Worm (Caenorhabditis elegans): ENCODE data around the gene Y73C8B.9.

Gene Y73C8B.9

DNA sequence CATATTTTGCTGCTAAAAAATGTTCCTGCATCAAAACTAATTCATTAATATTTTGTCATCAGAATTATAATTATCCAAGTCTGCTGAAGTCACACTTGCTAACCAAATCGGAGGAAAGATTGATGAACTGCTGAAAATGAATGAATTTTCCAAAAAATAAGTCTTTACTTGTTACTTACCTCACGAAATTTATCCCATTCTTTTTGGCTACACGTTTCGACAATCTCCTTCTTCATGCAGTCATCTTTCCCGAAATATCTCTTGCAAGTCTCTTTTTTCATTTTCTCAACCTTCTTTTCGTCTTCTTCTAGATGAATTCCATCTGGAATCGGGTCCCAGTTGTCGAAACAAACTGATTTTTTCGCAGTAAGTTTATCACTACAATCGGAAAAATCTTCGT, 35.0 kb upstream of the Y73C8B.9 start:
- TF ChIP-seq fkh-10 (GFP tag; optimal IDR thresholded peaks at IDR 0.05), result no peak
- no peak for TF ChIP-seq nhr-237 (tag; optimal IDR thresholded peaks at IDR 0.05)

DNA sequence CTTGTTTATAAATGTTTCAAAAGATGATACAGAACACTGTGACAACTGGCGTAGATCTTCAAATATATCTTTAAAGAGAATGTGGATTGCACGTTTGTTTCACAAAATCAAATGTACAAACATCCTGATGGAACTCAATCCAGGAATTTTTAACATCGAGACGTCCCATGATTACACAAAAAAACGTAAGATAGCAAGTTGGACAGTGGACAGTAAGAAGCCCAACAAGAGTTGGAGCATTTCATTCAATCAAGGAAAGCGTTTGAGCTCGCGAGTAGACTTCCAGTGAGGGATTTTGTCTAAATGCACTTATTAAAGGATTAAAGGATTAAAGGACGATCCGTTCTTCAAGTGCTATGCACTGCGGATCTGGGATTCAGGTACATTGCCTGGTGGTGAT, 34.1 kb upstream of the Y73C8B.9 start, which contains the start of gene C36C5.12:
Gene C36C5.12, minus strand, starts transcription at position 101 of the 400 bp plus-strand sequence.
- TF ChIP-seq ztf-11 (tag; optimal IDR thresholded peaks at IDR 0.05) (no peak), fkh-10 (GFP tag; optimal IDR thresholded peaks at IDR 0.05) (no peak), ama-1 (optimal IDR thresholded peaks at IDR 0.05) (no peak), lin-39 (tag; optimal IDR thresholded peaks at IDR 0.05) (no peak)

DNA sequence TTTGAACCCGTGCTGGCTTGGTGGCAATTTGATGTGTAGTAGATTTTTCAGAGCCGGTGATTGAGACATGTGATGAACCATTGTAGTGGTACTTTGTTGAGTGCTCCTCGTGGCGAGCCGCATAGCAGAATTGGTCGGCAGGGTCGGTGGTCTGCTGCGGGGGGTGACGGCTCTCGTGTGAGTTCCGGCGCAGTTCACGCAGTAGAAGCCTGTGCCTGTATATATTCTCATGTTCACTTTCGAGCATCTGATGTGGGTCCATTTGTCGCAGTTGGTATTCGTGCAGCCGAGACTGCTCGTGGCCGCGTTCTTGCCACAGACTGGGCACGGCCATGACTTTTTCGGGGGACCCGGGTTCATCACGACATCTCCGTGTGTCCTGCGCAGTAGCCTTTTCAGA, 31.1 kb upstream of the Y73C8B.9 start:
- no peak for TF ChIP-seq nhr-67 (tag; optimal IDR thresholded peaks at IDR 0.05)
- TF ChIP-seq nhr-28 (tag; optimal IDR thresholded peaks at IDR 0.05), result no peak
- no peak for TF ChIP-seq elt-3 (tag; optimal IDR thresholded peaks at IDR 0.05)
- no peak for TF ChIP-seq elt-1 (tag; optimal IDR thresholded peaks at IDR 0.05)
- TF ChIP-seq tbx-2 (tag; optimal IDR thresholded peaks at IDR 0.05), result no peak
- no peak for TF ChIP-seq pqm-1 (tag; optimal IDR thresholded peaks at IDR 0.05)
- no peak for TF ChIP-seq ztf-11 (tag; optimal IDR thresholded peaks at IDR 0.05)
- no peak for TF ChIP-seq unc-62 (GFP tag; optimal IDR thresholded peaks at IDR 0.05)
- no peak for TF ChIP-seq nhr-77 (tag; optimal IDR thresholded peaks at IDR 0.05)
- no peak for TF ChIP-seq sea-2 (GFP tag; optimal IDR thresholded peaks at IDR 0.05)

DNA sequence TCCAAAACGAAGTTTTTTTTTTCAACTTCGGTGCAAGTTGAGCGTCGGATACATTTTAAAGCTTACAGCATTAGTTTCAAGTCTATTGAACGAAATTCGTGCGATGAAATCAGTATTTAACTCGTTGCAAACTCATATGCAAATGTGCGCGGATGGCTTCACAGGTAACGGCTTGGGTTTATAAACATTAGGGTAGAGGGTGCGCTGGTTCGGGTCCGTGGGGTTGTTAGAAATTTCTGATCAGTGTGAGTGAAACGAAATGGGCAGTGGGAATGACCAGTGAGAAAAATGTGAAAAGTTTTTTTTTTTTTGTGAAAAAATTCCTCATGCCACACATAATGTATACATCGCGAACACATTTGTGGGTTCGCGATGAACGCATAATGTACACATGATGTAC, 30.2 kb upstream of the Y73C8B.9 start:
- TF ChIP-seq fos-1 (tag; optimal IDR thresholded peaks at IDR 0.05) (no peak), nhr-237 (tag; optimal IDR thresholded peaks at IDR 0.05) (no peak), ZK546.5 (tag; optimal IDR thresholded peaks at IDR 0.05) (no peak), ceh-28 (tag; optimal IDR thresholded peaks at IDR 0.05) (no peak), ztf-11 (tag; optimal IDR thresholded peaks at IDR 0.05) (no peak), fkh-2 (tag; optimal IDR thresholded peaks at IDR 0.05) (no peak), tbx-2 (tag; optimal IDR thresholded peaks at IDR 0.05) (no peak), skn-1 (tag; optimal IDR thresholded peaks at IDR 0.05) (no peak), pha-4 (tag; optimal IDR thresholded peaks at IDR 0.05) (no peak), unc-39 (tag; optimal IDR thresholded peaks at IDR 0.05) (no peak), mml-1 (tag; optimal IDR thresholded peaks at IDR 0.05) (no peak), ceh-82 (tag; optimal IDR thresholded peaks at IDR 0.05) (no peak), hmg-11 (tag; optimal IDR thresholded peaks at IDR 0.05) (no peak), snpc-4 (tag; optimal IDR thresholded peaks at IDR 0.05) (no peak), ztf-4 (tag; optimal IDR thresholded peaks at IDR 0.05) (no peak), aly-2 (tag; optimal IDR thresholded peaks at IDR 0.05) (no peak), eor-1 (tag; optimal IDR thresholded peaks at IDR 0.05) (no peak), nhr-23 (tag; optimal IDR thresholded peaks at IDR 0.05) (no peak), daf-12 (tag; optimal IDR thresholded peaks at IDR 0.05) (no peak)

DNA sequence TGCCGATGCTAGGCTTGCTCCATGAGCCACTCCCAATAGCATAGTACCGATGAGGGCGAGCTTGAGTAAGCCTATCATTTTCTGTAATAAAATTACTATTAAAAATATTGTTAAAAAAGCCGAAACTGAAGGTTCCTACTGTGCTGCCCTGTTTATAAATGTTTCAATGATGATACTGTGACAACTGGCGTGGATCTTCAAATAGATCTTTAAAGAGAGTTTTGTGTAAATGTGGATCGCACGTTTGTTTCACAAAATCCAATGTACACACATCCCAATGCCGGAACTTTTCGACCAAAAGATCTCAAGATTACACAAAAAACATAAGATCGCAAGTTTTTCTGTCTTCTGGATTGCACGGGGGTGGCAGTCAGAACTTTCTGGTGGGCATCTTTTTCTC, 27.9 kb upstream of the Y73C8B.9 start, which contains the start of gene C36C5.14:
Gene C36C5.14, minus strand, starts transcription at position 101 of the 400 bp plus-strand sequence.
- no peak for TF ChIP-seq snpc-4 (tag; optimal IDR thresholded peaks at IDR 0.05)
- no peak for TF ChIP-seq fkh-2 (tag; optimal IDR thresholded peaks at IDR 0.05)
- TF ChIP-seq fkh-10 (GFP tag; optimal IDR thresholded peaks at IDR 0.05), result no peak
- no peak for TF ChIP-seq nhr-25 (tag; optimal IDR thresholded peaks at IDR 0.05)
- no peak for TF ChIP-seq ztf-11 (tag; optimal IDR thresholded peaks at IDR 0.05)

DNA sequence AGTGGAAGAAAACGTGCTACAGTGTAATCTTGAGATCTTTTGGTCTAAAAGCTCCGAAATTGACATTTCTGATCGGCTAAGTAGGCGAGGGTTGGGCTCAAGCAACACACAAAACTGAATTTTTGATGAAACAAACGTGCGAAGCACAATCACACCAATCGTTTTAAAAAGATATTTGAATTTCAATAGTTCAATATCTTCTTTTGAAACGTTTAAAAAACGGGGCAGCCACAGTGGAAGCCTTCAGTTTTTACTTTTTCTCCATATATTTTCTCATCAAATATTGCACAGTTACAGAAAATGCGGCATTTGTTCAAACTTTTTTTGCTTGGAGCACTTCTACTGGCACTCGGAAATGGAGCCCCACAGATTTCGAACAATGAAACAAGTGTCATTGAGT, 27.1 kb upstream of the Y73C8B.9 start, which contains the start of gene C36C5.4:
Gene C36C5.4, plus strand, starts transcription at position 301 of the 400 bp plus-strand sequence.
- TF ChIP-seq sea-2 (GFP tag; optimal IDR thresholded peaks at IDR 0.05) (no peak), ZK546.5 (tag; optimal IDR thresholded peaks at IDR 0.05) (no peak), ama-1 (optimal IDR thresholded peaks at IDR 0.05) (no peak), pqm-1 (tag; optimal IDR thresholded peaks at IDR 0.05) (no peak), nhr-23 (tag; optimal IDR thresholded peaks at IDR 0.05) (no peak), nhr-28 (tag; optimal IDR thresholded peaks at IDR 0.05) (no peak)

DNA sequence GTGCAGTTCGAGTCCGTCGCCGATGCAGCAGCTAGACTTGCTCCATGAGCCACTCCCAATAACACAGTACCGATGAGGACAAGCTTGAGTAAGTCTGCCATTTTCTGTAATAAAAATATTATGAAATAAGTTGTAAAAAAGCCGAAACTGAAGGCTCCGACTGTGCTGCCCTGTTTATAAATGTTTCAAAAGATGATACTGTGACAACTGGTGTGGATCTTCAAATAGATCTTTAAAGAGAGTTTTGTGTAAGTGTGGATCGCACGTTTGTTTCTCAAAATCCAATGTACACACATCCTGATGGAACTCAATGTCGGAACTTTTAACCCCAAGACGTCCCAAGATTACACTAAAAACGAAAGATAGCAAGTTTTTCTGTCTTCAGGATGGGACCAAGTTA, 24.7 kb upstream of the Y73C8B.9 start, which contains the start of gene C36C5.15:
Gene C36C5.15, minus strand, starts transcription at position 101 of the 400 bp plus-strand sequence.
- TF ChIP-seq zag-1 (tag; optimal IDR thresholded peaks at IDR 0.05), result no peak
- no peak for TF ChIP-seq ceh-82 (tag; optimal IDR thresholded peaks at IDR 0.05)
- no peak for TF ChIP-seq skn-1 (tag; optimal IDR thresholded peaks at IDR 0.05)
- TF ChIP-seq R02D3.7 (tag; optimal IDR thresholded peaks at IDR 0.05), result no peak
- no peak for TF ChIP-seq pha-4 (tag; optimal IDR thresholded peaks at IDR 0.05)
- TF ChIP-seq daf-12 (tag; optimal IDR thresholded peaks at IDR 0.05), result no peak
- TF ChIP-seq ceh-9 (tag; optimal IDR thresholded peaks at IDR 0.05), result no peak
- no peak for TF ChIP-seq nhr-11 (tag; optimal IDR thresholded peaks at IDR 0.05)
- no peak for TF ChIP-seq snpc-4 (tag; optimal IDR thresholded peaks at IDR 0.05)
- no peak for TF ChIP-seq fos-1 (tag; optimal IDR thresholded peaks at IDR 0.05)
- no peak for TF ChIP-seq lin-15B (tag; optimal IDR thresholded peaks at IDR 0.05)
- TF ChIP-seq ceh-28 (tag; optimal IDR thresholded peaks at IDR 0.05), result no peak
- TF ChIP-seq nhr-28 (tag; optimal IDR thresholded peaks at IDR 0.05), result no peak
- TF ChIP-seq nhr-43 (tag; optimal IDR thresholded peaks at IDR 0.05; ENCODE audit: poor library complexity, severe bottlenecking), result no peak
